Worm (Caenorhabditis elegans) whole organism, L4/young adult: Measurements from ENCODE around the gene F23D12.2.

ENCODE experiments used
- dao-5 ChIP-seq: sonication (generic microtip); optimal IDR thresholded peaks from 2 replicates; lab custom pipeline; 2016; ENCODE audit warnings: missing genotype, missing genetic modification characterization, moderate library complexity, missing compliant biosample characterization
- him-1 ChIP-seq: sonication (generic microtip); optimal IDR thresholded peaks from 2 replicates; lab custom pipeline; 2016; ENCODE audit warnings: missing genotype, missing genetic modification reagents, missing genetic modification characterization, missing compliant biosample characterization

DNA sequence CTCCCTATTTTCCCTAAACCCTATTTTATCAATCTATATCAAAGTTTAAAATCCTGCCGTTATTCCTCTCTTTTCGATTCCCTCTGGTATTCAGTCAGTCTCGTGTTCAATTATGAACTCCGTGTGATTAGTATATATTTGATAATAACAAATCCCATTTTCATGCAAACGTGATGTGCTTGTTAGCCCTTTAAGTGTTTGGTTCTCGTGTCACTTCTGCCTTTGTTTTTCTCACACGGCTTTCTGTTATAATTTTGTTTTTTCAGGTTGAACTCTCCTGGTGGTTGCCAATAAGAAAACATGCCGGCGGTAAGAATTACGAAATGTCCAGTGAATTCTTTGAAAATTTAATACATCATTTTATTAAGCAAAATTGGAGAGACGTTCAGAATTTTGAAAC is 45.2 kb upstream of the F23D12.2 start, which contains the start of gene M163.21:
- TF ChIP-seq dao-5, result no peak
- no peak for TF ChIP-seq him-1 (tag; lab: Kevin White, UChicago)
